Worm (Caenorhabditis elegans) whole organism, mixed stage, embryonic: ENCODE data around the gene T22G5.3.

Experiments
- M03D4.4 ChIP-seq: sonication (generic microtip); optimal IDR thresholded peaks from 2 replicates; lab custom pipeline; 2017; ENCODE audit warnings: mild to moderate bottlenecking, missing genetic modification characterization, missing compliant biosample characterization
- bed-3 ChIP-seq: fragments of 200-800 bp; sonication (Bioruptor generic); optimal IDR thresholded peaks from 3 replicates; lab custom pipeline; 2018; ENCODE audit warnings: mild to moderate bottlenecking, missing genetic modification characterization, moderate library complexity, missing compliant biosample characterization
- blmp-1 ChIP-seq: fragments of 150-350 bp; optimal IDR thresholded peaks from 2 replicates; lab custom pipeline; 2014; ENCODE audit warnings: missing biosample characterization, missing genetic modification characterization
- ceh-39 ChIP-seq: fragments of 150-350 bp; optimal IDR thresholded peaks from 2 replicates; lab custom pipeline; 2014; ENCODE audit warnings: missing biosample characterization, missing genetic modification characterization
- ceh-43 ChIP-seq: fragments of 200-800 bp; sonication (Bioruptor generic); optimal IDR thresholded peaks from 2 replicates; lab custom pipeline; 2018; ENCODE audit warnings: mild to moderate bottlenecking, missing genetic modification characterization, moderate library complexity, missing compliant biosample characterization
- ceh-83 ChIP-seq: fragments of 200-800 bp; sonication (Bioruptor generic); optimal IDR thresholded peaks from 2 replicates; lab custom pipeline; 2018; ENCODE audit warnings: mild to moderate bottlenecking, missing genetic modification characterization, missing compliant biosample characterization
- ces-1 ChIP-seq: fragments of 150-350 bp; optimal IDR thresholded peaks from 2 replicates; lab custom pipeline; 2014; ENCODE audit warnings: missing biosample characterization, missing genetic modification reagents, missing genetic modification characterization
- cnd-1 ChIP-seq: fragments of 200-800 bp; sonication (Bioruptor generic); optimal IDR thresholded peaks from 2 replicates; lab custom pipeline; 2018; ENCODE audit warnings: mild to moderate bottlenecking, missing genetic modification characterization, missing compliant biosample characterization
- drap-1 ChIP-seq: fragments of 200-800 bp; sonication (Bioruptor generic); optimal IDR thresholded peaks from 3 replicates; lab custom pipeline; 2018; ENCODE audit warnings: mild to moderate bottlenecking, missing genetic modification characterization, missing compliant biosample characterization
- elt-3 ChIP-seq: fragments of 150-350 bp; optimal IDR thresholded peaks from 2 replicates; lab custom pipeline; 2014; ENCODE audit warnings: missing biosample characterization, missing genetic modification characterization
- hlh-1 ChIP-seq: fragments of 150-350 bp; optimal IDR thresholded peaks from 2 replicates; lab custom pipeline; 2014; ENCODE audit warnings: missing biosample characterization, missing genetic modification reagents, missing genetic modification characterization
- lin-13 ChIP-seq: fragments of 150-350 bp; optimal IDR thresholded peaks from 2 replicates; lab custom pipeline; 2014; ENCODE audit warnings: missing biosample characterization, missing genetic modification characterization
- lin-32 ChIP-seq: fragments of 200-800 bp; sonication (Bioruptor generic); optimal IDR thresholded peaks from 2 replicates; lab custom pipeline; 2018; ENCODE audit warnings: mild to moderate bottlenecking, missing genetic modification characterization, missing compliant biosample characterization
- lsy-2 ChIP-seq: fragments of 150-350 bp; optimal IDR thresholded peaks from 2 replicates; lab custom pipeline; 2014; ENCODE audit warnings: missing biosample characterization, missing genetic modification characterization
- mab-5 ChIP-seq: fragments of 150-350 bp; optimal IDR thresholded peaks from 2 replicates; lab custom pipeline; 2014; ENCODE audit warnings: missing biosample characterization, missing genetic modification characterization
- mep-1 ChIP-seq: fragments of 150-350 bp; optimal IDR thresholded peaks from 2 replicates; lab custom pipeline; 2017; ENCODE audit warnings: missing biosample characterization, missing genetic modification reagents, missing genetic modification characterization, inconsistent platforms
- mls-2 ChIP-seq: sonication (generic microtip); optimal IDR thresholded peaks from 2 replicates; lab custom pipeline; 2016; ENCODE audit warnings: mild to moderate bottlenecking, missing genetic modification characterization, moderate library complexity, missing compliant biosample characterization
- nhr-12 ChIP-seq: fragments of 150-350 bp; optimal IDR thresholded peaks from 2 replicates; lab custom pipeline; 2014; ENCODE audit warnings: missing biosample characterization, missing genetic modification characterization
- nhr-2 ChIP-seq: fragments of 150-350 bp; optimal IDR thresholded peaks from 2 replicates; lab custom pipeline; 2014; ENCODE audit warnings: missing biosample characterization, missing genetic modification characterization
- nhr-237 ChIP-seq: fragments of 150-350 bp; optimal IDR thresholded peaks from 2 replicates; lab custom pipeline; 2014; ENCODE audit warnings: missing biosample characterization, missing genetic modification characterization
- nhr-76 ChIP-seq: sonication (generic microtip); optimal IDR thresholded peaks from 2 replicates; lab custom pipeline; 2017; ENCODE audit warnings: missing biosample characterization, missing genetic modification characterization
- pha-4 ChIP-seq: fragments of 150-350 bp; optimal IDR thresholded peaks from 2 replicates; lab custom pipeline; 2018; ENCODE audit warnings: missing biosample characterization, missing genetic modification reagents, missing genetic modification characterization
- sem-2 ChIP-seq: fragments of 200-800 bp; sonication (Bioruptor generic); optimal IDR thresholded peaks from 2 replicates; lab custom pipeline; 2018; ENCODE audit warnings: mild to moderate bottlenecking, missing genetic modification characterization, missing compliant biosample characterization
- snpc-4 ChIP-seq: fragments of 150-350 bp; optimal IDR thresholded peaks from 2 replicates; lab custom pipeline; 2014; ENCODE audit warnings: missing biosample characterization, missing genetic modification characterization
- sptf-1 ChIP-seq: sonication (generic microtip); optimal IDR thresholded peaks from 2 replicates; lab custom pipeline; 2017; ENCODE audit warnings: mild to moderate bottlenecking, missing genetic modification characterization, moderate library complexity, missing compliant biosample characterization
- tbx-8 ChIP-seq: fragments of 200-800 bp; sonication (Bioruptor generic); optimal IDR thresholded peaks from 2 replicates; lab custom pipeline; 2018; ENCODE audit warnings: mild to moderate bottlenecking, missing genetic modification characterization, moderate library complexity, missing compliant biosample characterization
- unc-120 ChIP-seq: sonication (generic microtip); optimal IDR thresholded peaks from 2 replicates; lab custom pipeline; 2017; ENCODE audit warnings: missing genetic modification characterization, missing compliant biosample characterization; ENCODE audit not compliant: poor library complexity, severe bottlenecking
- unc-39 ChIP-seq: fragments of 150-350 bp; optimal IDR thresholded peaks from 2 replicates; lab custom pipeline; 2014; ENCODE audit warnings: missing biosample characterization, missing genetic modification characterization
- unc-62 ChIP-seq: fragments of 150-350 bp; optimal IDR thresholded peaks from 2 replicates; lab custom pipeline; 2014; ENCODE audit warnings: missing biosample characterization, missing genetic modification reagents, missing genetic modification characterization
- zip-8 ChIP-seq: fragments of 150-350 bp; optimal IDR thresholded peaks from 2 replicates; lab custom pipeline; 2014; ENCODE audit warnings: missing biosample characterization, missing genetic modification characterization

The T22G5.3 gene

DNA sequence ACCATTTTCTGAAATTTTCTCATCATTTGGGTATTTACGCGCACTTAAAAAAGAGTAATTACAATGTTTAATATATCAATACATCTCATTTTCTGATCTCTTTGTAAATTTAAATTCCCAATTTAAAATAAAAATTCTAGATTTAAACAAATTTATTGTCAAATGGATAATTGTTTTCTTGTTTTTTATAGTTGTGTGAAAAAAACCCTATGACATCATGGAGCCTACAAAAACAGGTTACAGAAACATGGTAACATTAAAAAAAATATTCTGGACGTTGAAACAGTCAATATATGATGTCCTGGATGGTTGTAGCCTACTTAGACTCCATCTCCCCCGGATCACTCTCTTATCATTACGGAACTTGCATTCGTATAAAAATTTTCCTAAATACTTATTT, 8.8 kb downstream of the T22G5.3 start, which contains the start of gene spp-12:
spp-12 (plus strand) TSS at position 301 of the 400 bp plus-strand sequence.
- TF ChIP-seq drap-1 (GFP tag; lab: Kevin White, UChicago) (no peak), cnd-1 (tag; lab: Kevin White, UChicago) (no peak), nhr-12 (no peak), mab-5 (tag; lab: Kevin White, UChicago) (no peak), lin-13 (tag; lab: Kevin White, UChicago) (no peak), ceh-43 (GFP tag; lab: Kevin White, UChicago) (no peak), sptf-1 (tag; lab: Kevin White, UChicago) (no peak)

DNA sequence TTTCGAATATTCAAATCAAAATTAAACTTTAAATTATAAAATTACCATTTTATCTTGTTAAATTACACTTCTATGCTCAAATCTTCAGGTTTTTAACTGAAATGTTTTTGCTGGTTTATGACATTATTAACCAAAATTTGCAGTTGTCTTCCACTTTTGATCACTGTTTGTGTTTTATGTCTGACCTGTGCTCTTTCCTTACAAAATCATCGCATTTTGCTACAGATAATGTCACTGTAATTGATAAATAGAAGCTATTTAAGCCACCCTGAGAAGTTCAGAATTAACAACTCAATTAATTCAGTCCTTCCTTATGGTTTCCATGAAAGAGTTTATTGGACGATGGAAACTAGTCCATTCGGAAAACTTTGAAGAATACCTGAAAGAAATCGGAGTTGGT, 9.8 kb downstream of the T22G5.3 start, which contains the start of gene lbp-8:
lbp-8 (plus strand) TSS at position 301 of the 400 bp plus-strand sequence.
- TF ChIP-seq unc-39 (tag; lab: Kevin White, UChicago) (no peak), hlh-1 (tag; lab: Kevin White, UChicago) (no peak), sptf-1 (tag; lab: Kevin White, UChicago) (no peak), mab-5 (tag; lab: Kevin White, UChicago) (no peak), unc-62 (GFP tag; lab: Kevin White, UChicago) (no peak), nhr-237 (tag; lab: Kevin White, UChicago) (no peak), drap-1 (GFP tag; lab: Kevin White, UChicago) (no peak), mls-2 (tag; lab: Kevin White, UChicago) (no peak), pha-4 (no peak), cnd-1 (tag; lab: Kevin White, UChicago) (no peak)

DNA sequence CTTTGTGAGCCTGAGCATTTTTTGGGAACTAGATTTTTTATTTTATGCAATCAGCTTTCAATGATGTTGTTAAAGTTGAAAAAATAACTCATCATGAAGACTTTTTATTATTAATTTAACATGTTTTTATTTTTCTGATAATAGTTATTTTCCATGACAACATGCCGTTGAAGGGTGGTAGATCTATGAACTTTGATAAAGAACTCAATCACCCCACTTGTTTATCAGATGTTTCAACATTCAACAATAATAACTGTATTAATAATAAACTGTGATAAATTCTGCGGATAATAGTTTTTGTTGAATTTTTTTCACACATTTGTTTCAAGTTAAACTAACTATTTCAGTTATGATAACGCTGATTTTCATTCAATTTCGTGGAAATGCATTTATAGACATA, 10.8 kb downstream of the T22G5.3 start:
- TF ChIP-seq mab-5 (tag; lab: Kevin White, UChicago) (no peak), elt-3 (no peak), snpc-4 (tag; lab: Kevin White, UChicago) (no peak), M03D4.4 (no peak), sem-2 (no peak), blmp-1 (tag; lab: Kevin White, UChicago) (no peak), lsy-2 (tag; lab: Kevin White, UChicago) (no peak), nhr-237 (tag; lab: Kevin White, UChicago) (no peak), nhr-76 (tag; lab: Kevin White, UChicago) (no peak), lin-32 (GFP tag; lab: Kevin White, UChicago) (no peak), bed-3 (no peak)

DNA sequence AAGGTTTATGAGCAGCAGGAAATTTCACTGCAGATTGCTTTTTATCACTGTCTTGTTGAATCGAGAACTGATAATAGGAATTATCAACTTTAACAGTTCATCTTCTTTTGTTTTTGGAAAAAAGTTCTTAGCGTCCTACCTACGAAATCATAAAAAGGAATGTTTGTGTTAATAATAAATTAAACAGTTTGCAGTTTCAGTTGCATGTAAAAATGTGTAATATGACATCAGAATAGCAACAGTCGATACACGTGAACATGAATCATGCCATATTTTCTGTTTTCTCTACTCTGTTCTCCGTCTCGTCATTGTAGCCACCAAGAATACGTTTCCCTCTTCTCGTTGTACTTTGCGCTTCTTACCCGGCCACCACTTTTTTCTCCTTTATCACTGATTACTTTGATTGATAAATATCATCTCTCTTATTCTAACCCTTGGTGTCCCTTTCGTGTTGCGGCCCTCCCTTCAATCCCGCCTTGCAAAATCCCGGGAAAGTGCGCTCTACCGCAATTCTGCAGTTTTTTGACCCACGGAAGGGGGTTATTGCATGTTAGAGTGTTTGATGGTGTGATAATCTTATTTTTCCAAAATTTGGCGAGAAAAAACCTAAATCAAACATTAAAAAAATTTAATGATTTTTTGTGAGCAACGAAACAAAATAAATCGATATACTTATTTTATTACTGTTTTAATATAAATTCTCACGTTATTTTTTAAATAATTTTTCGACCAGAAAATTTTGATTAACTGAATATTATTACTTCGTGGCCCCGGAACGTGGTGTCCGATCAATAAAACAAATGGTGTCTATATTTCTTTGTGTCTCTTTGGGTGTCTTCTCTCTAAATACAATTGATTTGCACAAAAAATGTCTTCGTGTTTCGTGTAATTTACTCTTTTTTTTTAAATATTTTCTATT, 12.0 kb downstream of the T22G5.3 start, which contains the start of gene sptl-3:
sptl-3 (plus strand) TSS at position 869 of the 919 bp plus-strand sequence.
- TF ChIP-seq hlh-1 (tag; lab: Kevin White, UChicago) (no peak), unc-120 (peak; percentile 7), nhr-76 (tag; lab: Kevin White, UChicago) (no peak), snpc-4 (tag; lab: Kevin White, UChicago) (no peak), unc-62 (GFP tag; lab: Kevin White, UChicago) (peak; percentile 17), mep-1 (peak; percentile 14)

DNA sequence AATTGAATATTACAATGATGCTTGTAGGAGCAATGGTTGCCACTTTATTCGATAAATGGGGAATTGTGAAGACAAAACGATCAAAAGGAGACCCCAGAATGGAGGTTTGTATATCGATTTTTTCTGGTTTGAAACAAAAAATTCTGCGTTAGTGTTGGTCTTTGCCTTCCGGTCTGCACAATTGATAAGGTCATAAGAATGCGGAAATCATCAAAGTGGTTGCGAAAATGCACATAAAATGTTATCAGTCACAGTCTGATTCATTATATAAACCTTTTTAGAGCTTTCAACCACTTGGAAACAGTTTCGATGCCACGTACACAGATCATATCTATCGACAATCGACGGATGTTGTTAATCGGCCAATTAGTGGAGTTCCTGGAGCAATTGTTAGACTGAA, 12.9 kb downstream of the T22G5.3 start:
- TF ChIP-seq bed-3 = no peak
- no peak for TF ChIP-seq zip-8 (tag; lab: Kevin White, UChicago)
- TF ChIP-seq ceh-83 (GFP tag; lab: Kevin White, UChicago) = no peak
- TF ChIP-seq pha-4 = no peak
- TF ChIP-seq blmp-1 (tag; lab: Kevin White, UChicago) = no peak
- TF ChIP-seq tbx-8 (GFP tag; lab: Kevin White, UChicago) = no peak
- TF ChIP-seq nhr-237 (tag; lab: Kevin White, UChicago) = no peak
- no peak for TF ChIP-seq unc-120
- TF ChIP-seq cnd-1 (tag; lab: Kevin White, UChicago) = no peak
- no peak for TF ChIP-seq nhr-2 (tag; lab: Kevin White, UChicago)
- TF ChIP-seq sptf-1 (tag; lab: Kevin White, UChicago) = no peak

DNA sequence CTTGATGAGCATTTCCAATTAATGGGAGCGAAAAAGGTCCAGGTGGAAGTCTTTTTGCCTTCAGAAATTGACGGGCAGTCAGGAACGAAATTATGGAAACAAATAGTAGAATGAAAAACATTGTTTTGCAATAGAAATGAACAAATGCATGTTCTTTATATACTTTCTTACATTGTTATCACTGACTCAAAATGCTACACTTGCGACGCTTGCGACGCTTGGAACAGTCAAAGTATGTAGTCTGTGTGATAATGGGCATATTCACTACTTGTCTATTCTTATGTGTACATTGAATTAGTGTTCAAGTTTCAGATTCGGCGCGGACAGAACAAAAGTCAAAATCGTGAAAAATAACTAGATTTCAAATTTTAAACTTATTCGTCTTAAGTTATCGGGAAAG, 17.6 kb downstream of the T22G5.3 start, which contains the start of gene cyp-35C1:
cyp-35C1 (minus strand) TSS at position 132 of the 400 bp plus-strand sequence.
- TF ChIP-seq ceh-39 (tag; lab: Kevin White, UChicago) (no peak), unc-120 (no peak), mab-5 (tag; lab: Kevin White, UChicago) (no peak), blmp-1 (tag; lab: Kevin White, UChicago) (no peak), cnd-1 (tag; lab: Kevin White, UChicago) (no peak), zip-8 (tag; lab: Kevin White, UChicago) (no peak), unc-39 (tag; lab: Kevin White, UChicago) (no peak), ces-1 (GFP tag; lab: Kevin White, UChicago) (no peak), nhr-2 (tag; lab: Kevin White, UChicago) (no peak), bed-3 (no peak)
